Fruit fly (Drosophila melanogaster) S2 (cell line): ENCODE measurements around the gene Aldh7A1.

ENCODE experiments used
- CG8478 ChIP-seq: fragments of >200 bp; optimal IDR thresholded peaks from 2 replicates; lab custom pipeline; 2018
- CTCF ChIP-seq, 2 experiments: fragments of >200 bp; optimal IDR thresholded peaks; 2 replicates each; lab custom pipeline; 2018

- TF ChIP-seq CG8478 (lab: Kevin White, UChicago) = no peak
- TF ChIP-seq CTCF (optimal IDR thresholded peaks at IDR 0.05; lab: Kevin White, UChicago) = no peak
Measured at dm6 chr3L:19291465-19292413, 23.0 kb upstream of the Aldh7A1 start.
